Worm (Caenorhabditis elegans) whole organism, L2 larva: ENCODE measurements around the gene dkf-2.

Source experiments
- R02D3.7 ChIP-seq: fragments of 150-350 bp; optimal IDR thresholded peaks from 2 replicates; lab custom pipeline; 2014; ENCODE audit warnings: missing biosample characterization, missing genetic modification characterization
- zag-1 ChIP-seq: fragments of 150-350 bp; optimal IDR thresholded peaks from 2 replicates; lab custom pipeline; 2014; ENCODE audit warnings: missing biosample characterization, missing genetic modification characterization

DNA sequence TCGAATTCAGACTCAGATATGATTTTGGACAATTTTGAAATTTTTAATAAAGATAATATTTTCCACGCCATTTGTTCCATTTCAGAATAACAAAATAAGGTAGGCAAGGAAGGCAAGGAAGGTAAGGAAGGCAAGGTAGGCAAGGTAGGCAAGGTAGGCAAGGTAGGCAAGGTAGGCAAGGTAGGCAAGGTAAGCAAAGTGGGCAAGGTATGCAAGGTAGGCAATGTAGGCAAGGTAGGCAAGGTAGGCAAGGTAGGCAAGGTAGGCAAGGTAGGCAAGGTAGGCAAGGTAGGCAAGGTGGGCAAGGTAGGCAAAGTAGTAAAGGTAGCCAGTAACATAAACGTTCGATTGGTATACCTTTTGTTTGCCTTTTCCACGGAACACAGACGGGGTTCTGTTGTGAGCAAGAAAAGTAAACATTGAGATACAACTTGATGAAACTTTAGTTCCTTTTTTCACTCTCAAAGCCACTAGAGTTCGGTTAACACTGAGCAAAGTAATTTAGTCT lies 47.6 kb upstream of the dkf-2 start, which contains the start of gene Y70C5C.1:
- TF ChIP-seq R02D3.7 (no peak), zag-1 (tag; lab: Kevin White, UChicago) (no peak)
